Fruit fly (Drosophila melanogaster) whole organism, prepupa: ENCODE measurements around the gene Tsp97E.

Experiments used
- Blimp-1 ChIP-seq: fragments of 200-800 bp; sonication (Bioruptor generic); optimal IDR thresholded peaks from 3 replicates; lab custom pipeline; 2017; ENCODE audit warnings: missing biosample characterization, missing genetic modification characterization, mild to moderate bottlenecking, moderate library complexity, missing genetic modification reagents
- CG10669 ChIP-seq: fragments of 200-800 bp; sonication (Bioruptor generic); optimal IDR thresholded peaks from 3 replicates; lab custom pipeline; 2018; ENCODE audit warnings: missing biosample characterization, mild to moderate bottlenecking, missing genetic modification characterization, moderate library complexity
- CG1621 ChIP-seq: fragments of 200-800 bp; sonication (Bioruptor generic); optimal IDR thresholded peaks from 3 replicates; lab custom pipeline; 2018; ENCODE audit warnings: missing biosample characterization, mild to moderate bottlenecking, missing genetic modification characterization
- CG3032 ChIP-seq: fragments of 200-800 bp; optimal IDR thresholded peaks from 2 replicates; lab custom pipeline; 2019; ENCODE audit warnings: missing biosample characterization, mild to moderate bottlenecking, missing genetic modification characterization, moderate library complexity
- CG31627 ChIP-seq: fragments of 200-800 bp; sonication (Bioruptor generic); optimal IDR thresholded peaks from 3 replicates; lab custom pipeline; 2016; ENCODE audit warnings: missing biosample characterization, missing genetic modification characterization
- CG34406 ChIP-seq: fragments of 200-800 bp; sonication (Bioruptor generic); optimal IDR thresholded peaks from 3 replicates; lab custom pipeline; 2016; ENCODE audit warnings: missing biosample characterization, missing genetic modification characterization
- CG4318 ChIP-seq: fragments of 200-800 bp; sonication (Bioruptor generic); optimal IDR thresholded peaks from 3 replicates; lab custom pipeline; 2017; ENCODE audit warnings: missing biosample characterization, mild to moderate bottlenecking, missing genetic modification characterization
- CG6854 ChIP-seq: fragments of 200-800 bp; sonication (Bioruptor generic); optimal IDR thresholded peaks from 2 replicates; lab custom pipeline; 2017; ENCODE audit warnings: missing biosample characterization, mild to moderate bottlenecking, missing genetic modification characterization
- CG7368 ChIP-seq: fragments of 200-800 bp; sonication (Bioruptor generic); optimal IDR thresholded peaks from 3 replicates; lab custom pipeline; 2016; ENCODE audit warnings: missing biosample characterization, missing genetic modification characterization
- CG8319 ChIP-seq: fragments of 200-800 bp; sonication (Bioruptor generic); optimal IDR thresholded peaks from 3 replicates; lab custom pipeline; 2016; ENCODE audit warnings: missing biosample characterization, missing genetic modification characterization
- CG9139 ChIP-seq: fragments of 200-800 bp; sonication (Bioruptor generic); optimal IDR thresholded peaks from 3 replicates; lab custom pipeline; 2017; ENCODE audit warnings: missing biosample characterization, mild to moderate bottlenecking, missing genetic modification characterization
- Eip75B ChIP-seq: fragments of 200-800 bp; sonication (Bioruptor generic); optimal IDR thresholded peaks from 3 replicates; lab custom pipeline; 2016; ENCODE audit warnings: missing biosample characterization, missing genetic modification characterization
- Eip78C ChIP-seq: fragments of 200-800 bp; sonication (Bioruptor generic); peaks from one replicate; lab custom pipeline; 2016; ENCODE audit warnings: missing biosample characterization, missing genetic modification characterization
- Gug ChIP-seq: fragments of 200-800 bp; sonication (Bioruptor generic); IDR thresholded peaks from 2 replicates; pipeline ENCODE4 v1.3.6; 2022; ENCODE audit warnings: missing biosample characterization, missing genetic modification characterization
- Hr38 ChIP-seq: sonication (Bioruptor generic); optimal IDR thresholded peaks from 2 replicates; lab custom pipeline; 2016; ENCODE audit warnings: missing biosample characterization, missing genetic modification characterization
- Hr4 ChIP-seq: fragments of 200-800 bp; sonication (Bioruptor generic); optimal IDR thresholded peaks from 3 replicates; lab custom pipeline; 2016; ENCODE audit warnings: missing biosample characterization, missing genetic modification characterization
- Lpt ChIP-seq: fragments of 200-800 bp; sonication (Bioruptor generic); optimal IDR thresholded peaks from 3 replicates; lab custom pipeline; 2016; ENCODE audit warnings: missing biosample characterization, missing genetic modification characterization
- Met ChIP-seq: fragments of 200-800 bp; sonication (Bioruptor generic); optimal IDR thresholded peaks from 3 replicates; lab custom pipeline; 2016; ENCODE audit warnings: missing biosample characterization, missing genetic modification characterization
- OdsH ChIP-seq: fragments of 200-800 bp; sonication (Bioruptor generic); optimal IDR thresholded peaks from 3 replicates; lab custom pipeline; 2016; ENCODE audit warnings: missing biosample characterization, missing genetic modification characterization
- Sox14 ChIP-seq: fragments of 200-800 bp; sonication (Bioruptor generic); optimal IDR thresholded peaks from 3 replicates; lab custom pipeline; 2016; ENCODE audit warnings: missing biosample characterization, missing genetic modification characterization
- cyc ChIP-seq: fragments of 200-800 bp; sonication (Bioruptor generic); optimal IDR thresholded peaks from 3 replicates; lab custom pipeline; 2016; ENCODE audit warnings: missing biosample characterization, missing genetic modification characterization
- dac ChIP-seq: fragments of 200-800 bp; sonication (Bioruptor generic); optimal IDR thresholded peaks from 2 replicates; lab custom pipeline; 2017; ENCODE audit warnings: missing biosample characterization, mild to moderate bottlenecking, missing genetic modification characterization
- dsx ChIP-seq: fragments of 200-800 bp; optimal IDR thresholded peaks from 3 replicates; lab custom pipeline; 2019; ENCODE audit warnings: missing biosample characterization, mild to moderate bottlenecking, missing genetic modification characterization, moderate library complexity; ENCODE audit not compliant: poor library complexity, severe bottlenecking
- eg ChIP-seq: fragments of 200-800 bp; sonication (Bioruptor generic); IDR thresholded peaks from 3 replicates; pipeline ENCODE4 v1.3.6; 2022; ENCODE audit warnings: missing biosample characterization, missing genetic modification characterization
- esn ChIP-seq: fragments of 200-800 bp; sonication (Bioruptor generic); optimal IDR thresholded peaks from 2 replicates; lab custom pipeline; 2016; ENCODE audit warnings: missing biosample characterization, mild to moderate bottlenecking, missing genetic modification characterization, moderate library complexity
- fd59A ChIP-seq: fragments of 200-800 bp; sonication (Bioruptor generic); optimal IDR thresholded peaks from 2 replicates; lab custom pipeline; 2017; ENCODE audit warnings: missing biosample characterization, mild to moderate bottlenecking, missing genetic modification characterization, missing genetic modification reagents
- fkh ChIP-seq: fragments of 200-800 bp; sonication (Bioruptor generic); optimal IDR thresholded peaks from 3 replicates; lab custom pipeline; 2017; ENCODE audit warnings: missing biosample characterization, mild to moderate bottlenecking, missing genetic modification characterization, moderate library complexity
- lz ChIP-seq: fragments of 200-800 bp; sonication (Bioruptor generic); optimal IDR thresholded peaks from 3 replicates; lab custom pipeline; 2016; ENCODE audit warnings: missing biosample characterization, missing genetic modification characterization
- pdm3 ChIP-seq: fragments of 200-800 bp; sonication (Bioruptor generic); optimal IDR thresholded peaks from 3 replicates; lab custom pipeline; 2016; ENCODE audit warnings: missing biosample characterization, missing genetic modification characterization
- salr ChIP-seq, 2 experiments: fragments of 200-800 bp; sonication (Bioruptor generic); optimal IDR thresholded peaks; 3 replicates each; lab custom pipeline; 2016 to 2018; ENCODE audit warnings: missing biosample characterization in 2 of 2, missing genetic modification characterization in 2 of 2, mild to moderate bottlenecking in 1 of 2
- svp ChIP-seq: fragments of 200-800 bp; sonication (Bioruptor generic); peaks from one replicate; lab custom pipeline; 2016; ENCODE audit warnings: missing biosample characterization, missing genetic modification characterization
- topi ChIP-seq: fragments of 200-800 bp; sonication (Bioruptor generic); optimal IDR thresholded peaks from 3 replicates; lab custom pipeline; 2016; ENCODE audit warnings: missing biosample characterization, missing genetic modification characterization
- vri ChIP-seq: fragments of 200-800 bp; sonication (Bioruptor generic); optimal IDR thresholded peaks from 3 replicates; lab custom pipeline; 2016; ENCODE audit warnings: missing biosample characterization, mild to moderate bottlenecking, missing genetic modification characterization

Gene Tsp97E

DNA sequence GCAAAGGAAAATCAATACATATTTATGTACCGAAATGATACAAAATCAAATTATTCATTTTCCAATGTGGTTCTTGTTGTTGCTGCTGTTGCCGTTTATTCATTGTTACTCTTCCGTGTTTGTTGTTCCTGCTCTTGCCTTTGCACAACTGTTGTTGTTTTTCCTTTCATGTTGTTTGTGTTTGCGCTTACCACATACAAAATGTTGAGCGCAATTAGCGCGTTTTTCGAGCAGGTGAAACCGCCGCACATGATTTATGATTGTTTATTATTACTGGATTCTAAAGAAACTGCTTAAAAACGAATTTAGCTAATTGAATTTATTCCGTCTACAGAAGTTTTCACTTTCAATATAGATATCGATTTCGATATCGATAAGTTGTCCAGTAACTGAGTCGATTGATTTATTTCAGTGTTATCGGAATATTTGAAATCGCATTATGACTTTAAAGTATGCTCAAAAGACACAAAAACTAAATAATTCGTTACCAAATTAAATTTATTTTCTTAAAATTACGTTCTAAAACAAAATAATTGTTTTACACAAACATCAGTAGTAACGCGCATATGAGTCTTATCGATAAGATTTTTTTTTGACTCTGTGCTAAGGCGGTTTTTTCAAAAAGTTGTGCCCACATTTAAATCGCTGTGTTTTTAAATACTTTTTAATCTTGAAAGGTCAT, at the start of gene Tsp97E:
Tsp97E (minus strand) TSS at position 366 of the 682 bp plus-strand sequence.
- TF ChIP-seq CG31627 (GFP tag; lab: Kevin White, UChicago), result no peak
- TF ChIP-seq Eip78C (GFP tag; lab: Kevin White, UChicago), result peak; percentile 56
- peak; percentile 40 for TF ChIP-seq esn (GFP tag; lab: Kevin White, UChicago)
- TF ChIP-seq eg (GFP tag; lab: Robert Waterston, UW), result no peak
- peak; percentile 100 for TF ChIP-seq Blimp-1
- peak; percentile 14 for TF ChIP-seq Met (GFP tag; lab: Kevin White, UChicago)
- peak; percentile 32 for TF ChIP-seq Sox14
- peak; percentile 53 for TF ChIP-seq svp (GFP tag; lab: Kevin White, UChicago)
- TF ChIP-seq cyc, result no peak
- TF ChIP-seq CG6854 (GFP tag; lab: Kevin White, UChicago), result peak; percentile 63
- TF ChIP-seq dsx (GFP tag; lab: Kevin White, UChicago), result peak; percentile 22
- TF ChIP-seq Lpt, result no peak
- no peak for TF ChIP-seq Hr38
- TF ChIP-seq fkh (GFP tag; lab: Kevin White, UChicago), result peak; percentile 58
- no peak for TF ChIP-seq CG4318
- TF ChIP-seq pdm3 (GFP tag; lab: Kevin White, UChicago), result no peak
- no peak for TF ChIP-seq CG3032
- peak; percentile 17 for TF ChIP-seq Eip75B (GFP tag; lab: Kevin White, UChicago)
- peak; percentile 27 for TF ChIP-seq topi (GFP tag; lab: Kevin White, UChicago)
- no peak for TF ChIP-seq vri (GFP tag; lab: Kevin White, UChicago)

dm6 chr3R:27007022-27007421, 42.4 kb upstream of the Tsp97E start, which contains the start of gene CG6295:
Gene CG6295, minus strand, starts transcription at chr3R:27007055.
- TF ChIP-seq salr (GFP tag; optimal IDR thresholded peaks at IDR 0.05; lab: Kevin White, UChicago), result no peak
- no peak for TF ChIP-seq OdsH (GFP tag; lab: Kevin White, UChicago)
- TF ChIP-seq lz, result no peak
- no peak for TF ChIP-seq eg (GFP tag; lab: Robert Waterston, UW)
- TF ChIP-seq Sox14, result no peak
- TF ChIP-seq Hr4 (GFP tag; lab: Kevin White, UChicago), result no peak
- no peak for TF ChIP-seq CG7368
- no peak for TF ChIP-seq Gug (GFP tag; lab: Robert Waterston, UW)
- TF ChIP-seq dac (GFP tag; lab: Kevin White, UChicago), result no peak
- TF ChIP-seq CG1621 (tag; lab: Kevin White, UChicago), result no peak
- no peak for TF ChIP-seq fd59A (GFP tag; lab: Kevin White, UChicago)

DNA sequence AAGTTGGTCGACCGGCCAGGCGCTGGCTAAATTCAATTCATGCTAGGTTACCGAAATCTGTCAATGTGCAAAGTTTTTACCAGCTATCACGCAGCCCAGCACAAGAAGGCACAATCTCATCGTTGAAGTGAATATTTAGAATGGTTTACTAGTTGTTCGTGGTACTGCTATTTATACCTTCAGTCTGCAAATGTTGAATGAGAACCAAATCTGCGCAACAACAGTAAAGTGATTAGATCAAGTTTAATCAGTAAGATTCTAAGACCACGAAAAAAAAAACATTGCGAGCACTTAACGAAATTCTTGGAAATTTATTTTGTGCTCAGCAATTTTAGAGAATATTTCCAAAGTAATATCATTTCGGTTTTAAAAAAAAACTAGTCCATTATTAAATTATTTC, 40.7 kb upstream of the Tsp97E start, which contains the start of gene CG6296:
CG6296 (minus strand) TSS at position 132 of the 400 bp plus-strand sequence.
- no peak for TF ChIP-seq eg (GFP tag; lab: Robert Waterston, UW)
- no peak for TF ChIP-seq svp (GFP tag; lab: Kevin White, UChicago)
- TF ChIP-seq CG1621 (tag; lab: Kevin White, UChicago), result no peak
- no peak for TF ChIP-seq lz
- no peak for TF ChIP-seq fkh (GFP tag; lab: Kevin White, UChicago)
- no peak for TF ChIP-seq Blimp-1
- TF ChIP-seq CG7368, result no peak
- TF ChIP-seq CG10669, result no peak
- TF ChIP-seq, all 60 proteins: peak for 0

DNA sequence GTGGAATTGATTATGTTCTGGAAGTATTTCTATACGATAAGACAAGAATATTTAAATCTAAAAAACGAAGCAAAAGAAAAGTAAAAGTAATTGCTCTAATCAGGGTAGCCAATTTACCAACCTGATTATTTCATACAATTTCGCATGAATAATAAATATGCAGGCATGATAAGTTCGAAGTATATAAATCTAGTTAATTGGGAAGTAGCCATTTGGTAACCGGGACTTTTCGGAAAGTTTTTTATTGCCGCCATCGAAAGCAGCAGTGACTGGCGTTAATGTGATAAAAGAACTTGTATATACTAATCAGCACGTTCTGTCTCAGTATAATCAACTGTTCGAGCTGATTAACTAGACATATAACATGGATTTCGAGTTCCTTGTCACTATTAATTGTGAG, 38.2 kb upstream of the Tsp97E start:
- no peak for TF ChIP-seq fkh (GFP tag; lab: Kevin White, UChicago)
- no peak for TF ChIP-seq CG1621 (tag; lab: Kevin White, UChicago)
- TF ChIP-seq svp (GFP tag; lab: Kevin White, UChicago), result no peak
- no peak for TF ChIP-seq CG4318
- no peak for TF ChIP-seq dsx (GFP tag; lab: Kevin White, UChicago)
- TF ChIP-seq CG8319 (GFP tag; lab: Kevin White, UChicago), result no peak
- no peak for TF ChIP-seq cyc
- TF ChIP-seq esn (GFP tag; lab: Kevin White, UChicago), result no peak
- no peak for TF ChIP-seq CG34406 (GFP tag; lab: Kevin White, UChicago)
- TF ChIP-seq fd59A (GFP tag; lab: Kevin White, UChicago), result no peak
- TF ChIP-seq CG7368, result no peak
- TF ChIP-seq CG9139 (GFP tag; lab: Kevin White, UChicago), result no peak
